Worm (Caenorhabditis elegans) whole organism, mixed stage, embryonic: ENCODE results near the gene oac-29.

Source experiments
- ceh-43 ChIP-seq: fragments of 200-800 bp; sonication (Bioruptor generic); optimal IDR thresholded peaks from 2 replicates; lab custom pipeline; 2018; ENCODE audit warnings: mild to moderate bottlenecking, missing genetic modification characterization, moderate library complexity, missing compliant biosample characterization
- ces-1 ChIP-seq: fragments of 150-350 bp; optimal IDR thresholded peaks from 2 replicates; lab custom pipeline; 2014; ENCODE audit warnings: missing biosample characterization, missing genetic modification reagents, missing genetic modification characterization
- lsy-2 ChIP-seq: fragments of 150-350 bp; optimal IDR thresholded peaks from 2 replicates; lab custom pipeline; 2014; ENCODE audit warnings: missing biosample characterization, missing genetic modification characterization
- mep-1 ChIP-seq: fragments of 150-350 bp; optimal IDR thresholded peaks from 2 replicates; lab custom pipeline; 2017; ENCODE audit warnings: missing biosample characterization, missing genetic modification reagents, missing genetic modification characterization, inconsistent platforms
- mls-2 ChIP-seq: sonication (generic microtip); optimal IDR thresholded peaks from 2 replicates; lab custom pipeline; 2016; ENCODE audit warnings: mild to moderate bottlenecking, missing genetic modification characterization, moderate library complexity, missing compliant biosample characterization
- nhr-12 ChIP-seq: fragments of 150-350 bp; optimal IDR thresholded peaks from 2 replicates; lab custom pipeline; 2014; ENCODE audit warnings: missing biosample characterization, missing genetic modification characterization
- nhr-237 ChIP-seq: fragments of 150-350 bp; optimal IDR thresholded peaks from 2 replicates; lab custom pipeline; 2014; ENCODE audit warnings: missing biosample characterization, missing genetic modification characterization
- snpc-4 ChIP-seq: fragments of 150-350 bp; optimal IDR thresholded peaks from 2 replicates; lab custom pipeline; 2014; ENCODE audit warnings: missing biosample characterization, missing genetic modification characterization
- ztf-11 ChIP-seq: fragments of 150-350 bp; optimal IDR thresholded peaks from 2 replicates; lab custom pipeline; 2014; ENCODE audit warnings: missing biosample characterization, missing genetic modification characterization

ce11 chrV:8588079-8588478 lies 47.4 kb downstream of the oac-29 start, which contains the start of gene C10B5.3:
- TF ChIP-seq ztf-11 (tag; lab: Kevin White, UChicago) (no peak), nhr-237 (tag; lab: Kevin White, UChicago) (no peak), nhr-12 (tag; lab: Kevin White, UChicago) (no peak), lsy-2 (tag; lab: Kevin White, UChicago) (no peak), ceh-43 (GFP tag; lab: Kevin White, UChicago) (no peak), mls-2 (tag; lab: Kevin White, UChicago) (no peak), ces-1 (no peak), mep-1 (no peak), snpc-4 (tag; lab: Kevin White, UChicago) (no peak)
